Fruit fly (Drosophila melanogaster): ENCODE data around the gene nSyb.
A peak's percentile ranks its signal among the peaks of the same experiment; 100 is the strongest.

The nSyb gene

dm6 chr3L:1647276-1647919, 9.8 kb upstream of the nSyb start, which contains the start of the genes CG17249 and Bro (continued):
- TF ChIP-seq Opbp (GFP tag; IDR thresholded peaks at IDR 0.05; ENCODE audit: partially characterized antibody) (peak; percentile 52; the same call in 1 of the 3 replicates), CG14441 (GFP tag; IDR thresholded peaks at IDR 0.05) (no peak), ken (GFP tag; IDR thresholded peaks at IDR 0.05) (peak; percentile 69), Dll (GFP tag; IDR thresholded peaks at IDR 0.05; ENCODE audit: partially characterized antibody) (0 out of 4 replicates have a peak, but pooled peaks have one; percentile 19), psq (GFP tag; optimal IDR thresholded peaks at IDR 0.05) (no peak), B-H2 (GFP tag; optimal IDR thresholded peaks at IDR 0.05) (peak; percentile 80), stwl (tag; optimal IDR thresholded peaks at IDR 0.05) (peak; percentile 42), Stat92E (GFP tag; optimal IDR thresholded peaks at IDR 0.05) (no peak), CG17912 (GFP tag; optimal IDR thresholded peaks at IDR 0.05) (no peak), hkb (optimal IDR thresholded peaks at IDR 0.05) (no peak), hkb (GFP tag; IDR thresholded peaks at IDR 0.05) (no peak), Fer1 (GFP tag; optimal IDR thresholded peaks at IDR 0.05) (peak; percentile 19), CG7987 (GFP tag; optimal IDR thresholded peaks at IDR 0.05) (peak; percentile 8), CG30403 (GFP tag; optimal IDR thresholded peaks at IDR 0.05) (peak; percentile 22), CG12236 (GFP tag; optimal IDR thresholded peaks at IDR 0.05) (no peak), ind (GFP tag; optimal IDR thresholded peaks at IDR 0.05) (no peak), tup (GFP tag; optimal IDR thresholded peaks at IDR 0.05) (peak; percentile 14), Mad (GFP tag; optimal IDR thresholded peaks at IDR 0.05) (peak; percentile 38), jumu (GFP tag; optimal IDR thresholded peaks at IDR 0.05) (peak; percentile 39), CG33557 (GFP tag; optimal IDR thresholded peaks at IDR 0.05) (no peak), fd96Cb (tag; optimal IDR thresholded peaks at IDR 0.05) (no peak), so (GFP tag; IDR thresholded peaks at IDR 0.05) (no peak), maf-S (GFP tag; optimal IDR thresholded peaks at IDR 0.05) (peak; percentile 32), phol (tag; optimal IDR thresholded peaks at IDR 0.05) (peak; percentile 37), pb (GFP tag; optimal IDR thresholded peaks at IDR 0.05) (no peak), HLH4C (GFP tag; IDR thresholded peaks at IDR 0.05; ENCODE audit: partially characterized antibody) (no peak), Nf-YB (GFP tag; optimal IDR thresholded peaks at IDR 0.05) (no peak), org-1 (GFP tag; optimal IDR thresholded peaks at IDR 0.05) (no peak), pfk (GFP tag; optimal IDR thresholded peaks at IDR 0.05) (no peak), bsh (GFP tag; optimal IDR thresholded peaks at IDR 0.05) (no peak), Taf1 (GFP tag; IDR thresholded peaks at IDR 0.05) (no peak), CG15073 (GFP tag; optimal IDR thresholded peaks at IDR 0.05) (no peak), sc (optimal IDR thresholded peaks at IDR 0.05) (no peak), sc (GFP tag; optimal IDR thresholded peaks at IDR 0.05) (no peak), abd-A (tag; optimal IDR thresholded peaks at IDR 0.05) (no peak), schlank (tag; optimal IDR thresholded peaks at IDR 0.05) (no peak), CG1529 (GFP tag; optimal IDR thresholded peaks at IDR 0.05) (no peak), CG7928 (GFP tag; optimal IDR thresholded peaks at IDR 0.05) (no peak), CG11247 (GFP tag; IDR thresholded peaks at IDR 0.05) (no peak), dimm (GFP tag; IDR thresholded peaks at IDR 0.05) (no peak), Abd-B (GFP tag; optimal IDR thresholded peaks at IDR 0.05) (no peak), cg (GFP tag; optimal IDR thresholded peaks at IDR 0.05) (no peak), CG3847 (GFP tag; IDR thresholded peaks at IDR 0.05) (peak; percentile 93), sd (tag; optimal IDR thresholded peaks at IDR 0.05) (no peak), CG12155 (GFP tag; optimal IDR thresholded peaks at IDR 0.05) (peak; percentile 43), mam (GFP tag; optimal IDR thresholded peaks at IDR 0.05) (peak; percentile 21), Sry-β (GFP tag; optimal IDR thresholded peaks at IDR 0.05) (no peak), CG11085 (GFP tag; IDR thresholded peaks at IDR 0.05) (no peak), CG16815 (GFP tag; optimal IDR thresholded peaks at IDR 0.05) (no peak), ara (GFP tag; IDR thresholded peaks at IDR 0.05) (no peak)
